Worm (Caenorhabditis elegans): ENCODE results near the gene ZK550.2.

The ZK550.2 gene

DNA sequence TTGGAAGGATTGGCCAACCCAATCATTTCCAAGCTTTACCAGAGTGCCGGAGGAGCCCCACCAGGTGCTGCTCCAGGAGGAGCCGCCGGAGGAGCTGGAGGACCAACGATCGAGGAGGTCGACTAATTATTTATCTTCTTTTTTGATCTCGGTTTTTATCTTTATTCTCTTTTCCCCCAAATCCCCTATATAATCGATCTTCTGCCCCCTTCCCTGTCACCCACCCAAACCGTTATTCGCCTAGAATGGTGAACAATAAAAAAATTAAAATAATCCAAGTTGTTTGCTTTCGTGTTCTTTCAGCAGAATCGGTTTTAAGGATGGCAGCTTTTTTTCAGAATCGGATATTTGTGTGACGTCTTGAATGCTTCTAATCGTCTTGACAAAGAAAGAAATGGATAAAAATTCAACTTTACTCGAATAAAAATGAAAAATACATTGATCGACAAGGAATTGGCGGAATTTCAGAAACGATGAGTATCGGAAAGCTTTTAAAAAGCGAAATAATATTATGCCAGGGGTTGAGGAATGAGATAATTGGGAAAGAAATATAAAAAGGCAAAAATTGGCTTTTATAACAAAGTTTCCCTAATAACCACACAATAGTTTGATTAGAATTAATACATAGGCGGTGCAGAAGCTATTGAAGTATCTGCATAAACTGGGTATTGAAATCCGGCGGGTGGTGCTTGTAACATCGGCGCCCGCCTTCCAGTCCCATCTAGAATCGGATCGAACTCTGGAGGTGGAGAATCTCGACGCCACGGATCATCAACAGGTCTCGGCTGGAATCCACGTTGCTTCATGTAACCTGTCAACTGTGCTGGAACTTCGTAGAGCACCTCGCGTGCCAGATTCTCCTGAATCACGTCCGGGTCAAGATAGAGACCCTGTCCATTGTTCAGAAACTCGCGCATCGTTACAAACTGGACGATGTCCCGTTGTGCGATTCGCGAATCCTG lies 36.0 kb downstream of the ZK550.2 start (continued):
- TF ChIP-seq nhr-77 (tag; optimal IDR thresholded peaks at IDR 0.05) (no peak), ces-1 (GFP tag; optimal IDR thresholded peaks at IDR 0.05) (peak; percentile 47), F49E8.2 (tag; optimal IDR thresholded peaks at IDR 0.05; ENCODE audit: borderline replicate concordance) (peak; percentile 93), nhr-76 (tag; optimal IDR thresholded peaks at IDR 0.05) (no peak), hif-1 (tag; optimal IDR thresholded peaks at IDR 0.05) (no peak), T26A8.4 (GFP tag; IDR thresholded peaks at IDR 0.05) (peak; percentile 86), snpc-1.2 (GFP tag; IDR thresholded peaks at IDR 0.05) (peak; percentile 93), pha-4 (GFP tag; IDR thresholded peaks at IDR 0.05) (peak; percentile 81), pha-4 (tag; optimal IDR thresholded peaks at IDR 0.05) (no peak), ceh-32 (tag; optimal IDR thresholded peaks at IDR 0.05; ENCODE audit: poor library complexity) (no peak), zip-2 (tag; optimal IDR thresholded peaks at IDR 0.05) (peak; percentile 33), ZK546.5 (tag; optimal IDR thresholded peaks at IDR 0.05) (no peak), nhr-111 (GFP tag; optimal IDR thresholded peaks at IDR 0.05) (peak; percentile 51)

DNA sequence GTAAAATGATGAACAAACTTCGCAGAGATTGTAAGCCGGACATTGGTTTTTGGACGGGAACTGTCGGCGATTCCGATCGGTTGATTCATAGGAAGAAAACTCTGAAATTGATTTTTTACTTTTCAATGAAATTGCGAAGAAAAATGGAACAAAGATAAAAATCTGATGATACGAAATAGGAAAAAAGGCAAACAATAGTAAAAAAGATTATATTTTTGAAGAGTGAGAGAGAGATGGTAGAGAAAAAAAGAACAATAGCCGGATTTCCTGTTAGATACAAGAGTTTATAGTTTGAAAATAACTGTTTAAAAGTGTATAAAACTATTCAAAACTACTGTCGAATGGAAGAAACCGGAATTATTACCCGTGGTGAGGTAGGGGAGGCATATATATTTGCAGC lies 38.7 kb downstream of the ZK550.2 start, which contains the start of gene nra-1:
Gene nra-1 (minus strand): TSS at position 101 of the 400 bp plus-strand sequence.
- no peak for TF ChIP-seq dmd-9 (GFP tag; IDR thresholded peaks at IDR 0.05)
- no peak for TF ChIP-seq pqm-1 (tag; optimal IDR thresholded peaks at IDR 0.05)
- TF ChIP-seq Y105C5A.15 (GFP tag; IDR thresholded peaks at IDR 0.05), result no peak
- no peak for TF ChIP-seq lin-1 (GFP tag; IDR thresholded peaks at IDR 0.05)
- no peak for TF ChIP-seq ceh-32 (tag; optimal IDR thresholded peaks at IDR 0.05; ENCODE audit: poor library complexity)
- TF ChIP-seq daf-12 (tag; optimal IDR thresholded peaks at IDR 0.05), result no peak
- no peak for TF ChIP-seq lin-13 (GFP tag; optimal IDR thresholded peaks at IDR 0.05)
- TF ChIP-seq jun-1 (tag; optimal IDR thresholded peaks at IDR 0.05), result no peak

DNA sequence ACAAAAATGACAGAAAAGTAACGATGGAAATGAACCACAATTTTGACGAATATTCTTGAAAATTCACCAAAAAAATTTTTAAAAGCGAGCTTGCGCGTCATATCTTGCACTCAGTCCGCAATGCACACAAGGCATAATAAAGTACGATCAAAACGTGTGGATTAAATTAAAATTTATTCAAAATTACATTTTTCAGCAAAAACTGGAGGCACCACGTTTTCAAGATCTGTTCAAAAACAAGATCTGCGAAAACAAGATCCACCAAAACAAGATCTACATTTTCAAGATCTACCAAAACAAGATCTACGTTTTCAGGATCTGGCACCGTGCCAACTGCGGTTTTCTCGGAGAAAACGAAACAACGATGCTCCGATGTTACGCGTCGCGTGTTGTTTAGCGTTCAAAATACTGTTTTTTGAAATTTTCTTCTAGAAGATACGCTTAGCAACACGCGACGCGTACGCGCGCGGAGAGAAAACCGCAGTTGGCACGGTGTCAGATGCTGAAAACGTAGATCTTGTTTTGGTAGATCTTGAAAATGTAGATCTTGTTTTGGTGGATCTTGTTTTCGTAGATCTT lies 39.2 kb downstream of the ZK550.2 start:
- TF ChIP-seq lin-38 (GFP tag; IDR thresholded peaks at IDR 0.05), result 0 out of 2 replicates have a peak, but pooled peaks have one; percentile 16
- peak; percentile 41; the same call in 1 of the 2 replicates for TF ChIP-seq Y48G9A.11 (GFP tag; IDR thresholded peaks at IDR 0.05)
- TF ChIP-seq snpc-1.2 (GFP tag; IDR thresholded peaks at IDR 0.05), result peak; percentile 44; the same call in 1 of the 2 replicates

DNA sequence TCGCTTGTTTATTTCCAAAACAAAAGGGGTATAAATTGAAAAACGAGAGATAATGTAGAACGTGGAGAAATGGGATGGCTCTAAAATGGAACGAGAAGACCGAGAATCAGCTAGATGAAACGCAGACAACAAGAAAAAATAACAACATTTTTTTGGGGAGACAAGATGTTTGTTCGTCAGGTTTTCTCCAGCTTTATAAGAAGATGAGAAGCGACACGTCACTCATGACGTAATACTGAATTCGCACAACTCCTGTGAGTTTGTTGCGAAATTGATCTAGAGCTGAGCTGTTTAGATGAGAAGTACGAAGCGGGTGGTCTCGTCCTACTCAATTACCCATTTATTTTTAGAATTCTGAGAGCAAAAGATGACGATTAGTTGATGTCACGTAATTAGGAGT lies 39.9 kb downstream of the ZK550.2 start:
- TF ChIP-seq mep-1 (tag; optimal IDR thresholded peaks at IDR 0.05), result peak; percentile 12
- peak; percentile 11 for TF ChIP-seq dve-1 (tag; optimal IDR thresholded peaks at IDR 0.05; ENCODE audit: insufficient read depth)
- peak in 1 of 2 experiments; percentile 49 for TF ChIP-seq unc-62 (GFP tag; optimal IDR thresholded peaks at IDR 0.05 in 1 of 2)
- TF ChIP-seq unc-62 (tag; optimal IDR thresholded peaks at IDR 0.05), result no peak
- no peak for TF ChIP-seq skn-1 (tag; optimal IDR thresholded peaks at IDR 0.05)
- TF ChIP-seq Y48G9A.11 (GFP tag; IDR thresholded peaks at IDR 0.05), result no peak
- peak; percentile 7 for TF ChIP-seq rbr-2 (tag; optimal IDR thresholded peaks at IDR 0.05)
- peak; percentile 42 for TF ChIP-seq mes-2 (tag; optimal IDR thresholded peaks at IDR 0.05; ENCODE audit: poor library complexity, severe bottlenecking)
- TF ChIP-seq lsy-2 (tag; optimal IDR thresholded peaks at IDR 0.05), result peak in 1 of 2 experiments; percentile 52
- TF ChIP-seq Y105C5A.15 (GFP tag; IDR thresholded peaks at IDR 0.05), result no peak
- 0 out of 2 replicates have a peak, but pooled peaks have one; percentile 34 for TF ChIP-seq snpc-1.2 (GFP tag; IDR thresholded peaks at IDR 0.05)
- no peak for TF ChIP-seq egl-43 (GFP tag; IDR thresholded peaks at IDR 0.05)
- 0 out of 2 replicates have a peak, but pooled peaks have one; percentile 20 for TF ChIP-seq Y75B8A.6 (GFP tag; IDR thresholded peaks at IDR 0.05)
- TF ChIP-seq hif-1 (tag; optimal IDR thresholded peaks at IDR 0.05), result peak in 1 of 2 experiments; percentile 26
- TF ChIP-seq mdl-1 (tag; optimal IDR thresholded peaks at IDR 0.05), result peak in 1 of 2 experiments; percentile 3
- peak; percentile 63; the same call in 1 of the 2 replicates for TF ChIP-seq ctbp-1 (GFP tag; IDR thresholded peaks at IDR 0.05)
- TF ChIP-seq ceh-20 (GFP tag; IDR thresholded peaks at IDR 0.05), result peak; percentile 39; the same call in 1 of the 2 replicates
- TF ChIP-seq cey-2 (tag; optimal IDR thresholded peaks at IDR 0.05; ENCODE audit: borderline replicate concordance, insufficient read depth), result no peak
- TF ChIP-seq dmd-6 (GFP tag; IDR thresholded peaks at IDR 0.05), result 0 out of 2 replicates have a peak, but pooled peaks have one; percentile 25
